Fruit fly (Drosophila melanogaster) Kc167 (cell line): ENCODE results near the gene Mtpalpha.

Experiments
- Myc ChIP-seq: fragments of >200 bp; optimal IDR thresholded peaks from 2 replicates; lab custom pipeline; 2017; ENCODE audit warnings: missing external identifiers
- Sin3A ChIP-seq: fragments of >200 bp; optimal IDR thresholded peaks from 2 replicates; lab custom pipeline; 2018; ENCODE audit warnings: missing external identifiers
- h ChIP-seq: fragments of >200 bp; optimal IDR thresholded peaks from 3 replicates; lab custom pipeline; 2018; ENCODE audit warnings: missing external identifiers
- insv ChIP-seq: fragments of >200 bp; optimal IDR thresholded peaks from 3 replicates; lab custom pipeline; 2018; ENCODE audit warnings: missing external identifiers
- psq ChIP-seq: fragments of >200 bp; optimal IDR thresholded peaks from 2 replicates; lab custom pipeline; 2017; ENCODE audit warnings: missing external identifiers
- ttk ChIP-seq: sonication (Bioruptor generic); optimal IDR thresholded peaks from 2 replicates; lab custom pipeline; 2017; ENCODE audit warnings: missing external identifiers

The Mtpalpha gene

dm6 chr2L:9612654-9613005, 36.1 kb upstream of the Mtpalpha start:
- TF ChIP-seq Myc (lab: Kevin White, UChicago) (no peak), ttk (lab: Kevin White, UChicago) (no peak), h (no peak), psq (lab: Kevin White, UChicago) (no peak), insv (lab: Kevin White, UChicago) (no peak), Sin3A (lab: Kevin White, UChicago) (no peak)

DNA sequence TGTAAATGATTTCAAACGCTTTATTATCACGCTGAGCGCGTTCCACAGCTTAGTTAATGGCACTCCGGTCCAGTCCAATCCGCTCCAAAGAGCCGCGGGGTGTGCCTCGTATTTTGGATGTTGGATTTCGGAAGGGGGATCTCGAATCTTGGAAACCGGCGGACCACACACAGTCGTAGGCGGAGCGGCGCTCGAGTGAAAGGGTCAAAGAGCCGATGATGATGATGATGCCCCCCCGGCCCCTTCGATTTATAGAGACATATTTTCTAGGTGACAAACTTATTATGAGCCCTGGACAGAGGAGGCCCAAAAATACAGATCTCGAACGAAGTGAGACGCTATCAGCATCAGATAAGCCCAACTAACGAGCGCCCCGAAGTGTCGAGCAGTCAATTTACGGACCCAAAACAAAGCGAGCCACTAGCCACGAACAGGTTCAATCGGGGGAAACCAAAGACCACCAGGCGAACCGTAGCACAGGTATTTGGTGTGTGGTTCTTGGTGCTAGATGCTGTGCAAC, 32.8 kb upstream of the Mtpalpha start:
- TF ChIP-seq insv (lab: Kevin White, UChicago) = no peak
- no peak for TF ChIP-seq h
- TF ChIP-seq ttk (lab: Kevin White, UChicago) = no peak
- no peak for TF ChIP-seq Myc (lab: Kevin White, UChicago)
- TF ChIP-seq Sin3A (lab: Kevin White, UChicago) = no peak
- no peak for TF ChIP-seq psq (lab: Kevin White, UChicago)

DNA sequence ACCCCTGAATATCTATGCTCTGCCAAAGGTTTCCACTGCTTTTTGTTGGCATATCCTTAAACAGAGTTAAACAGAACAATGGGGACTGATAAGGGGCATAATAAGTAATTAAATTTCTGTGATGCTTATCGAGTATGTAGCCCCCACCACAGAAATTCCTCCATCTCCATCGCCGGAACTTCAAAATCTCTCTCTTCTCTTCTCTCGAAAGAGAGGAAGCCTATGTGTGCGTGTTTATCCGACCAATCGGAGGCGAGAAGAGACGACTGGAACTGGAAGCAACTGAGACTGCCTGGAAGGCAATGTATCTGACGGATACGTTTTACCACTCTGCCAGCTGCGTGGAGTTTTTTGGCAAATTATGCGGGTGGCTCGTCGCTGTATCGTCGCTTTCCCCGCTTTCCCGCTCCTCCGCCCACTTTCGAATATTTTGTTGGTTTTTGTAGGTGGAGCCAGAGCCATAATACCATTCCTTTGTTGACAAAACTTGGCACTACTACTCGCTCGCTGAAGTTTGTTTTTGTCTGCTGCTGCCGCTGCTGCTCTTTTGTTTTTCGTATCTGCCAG, 31.5 kb upstream of the Mtpalpha start, which contains the start of gene gcm2:
TSS of gene gcm2 (plus strand) at position 566 of the 567 bp plus-strand sequence.
- TF ChIP-seq ttk (lab: Kevin White, UChicago) = no peak

DNA sequence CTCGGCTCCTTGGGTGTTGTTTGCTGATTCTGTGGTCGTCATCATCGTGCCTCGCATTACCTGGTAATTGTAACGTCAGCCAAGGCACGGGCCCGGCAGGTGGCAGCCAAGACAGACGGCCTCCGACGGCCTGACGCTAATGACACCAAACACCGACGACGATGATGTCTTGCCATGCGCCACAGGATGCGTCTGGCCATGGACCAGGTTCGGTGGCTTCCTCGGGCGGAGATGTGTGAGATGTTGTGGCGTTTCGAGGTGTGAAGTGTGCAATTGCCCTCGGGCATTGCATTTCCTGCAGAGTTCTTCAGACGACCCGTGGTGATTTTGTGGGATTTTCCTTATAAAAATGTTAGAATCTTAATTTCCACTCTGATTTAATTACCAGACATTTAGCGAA, 25.5 kb upstream of the Mtpalpha start:
- no peak for TF ChIP-seq Sin3A (lab: Kevin White, UChicago)
- no peak for TF ChIP-seq insv (lab: Kevin White, UChicago)
- no peak for TF ChIP-seq ttk (lab: Kevin White, UChicago)
- TF ChIP-seq Myc (lab: Kevin White, UChicago) = no peak
- TF ChIP-seq psq (lab: Kevin White, UChicago) = no peak
- no peak for TF ChIP-seq h

- TF ChIP-seq h (no peak), psq (lab: Kevin White, UChicago) (no peak), insv (lab: Kevin White, UChicago) (no peak), Sin3A (lab: Kevin White, UChicago) (no peak), Myc (lab: Kevin White, UChicago) (no peak), ttk (lab: Kevin White, UChicago) (no peak)
These were observed 24.7 kb upstream of the Mtpalpha start for dm6 chr2L:9601220-9601619.

dm6 chr2L:9600772-9601171, 24.2 kb upstream of the Mtpalpha start, which contains the start of gene CG4382:
TSS of gene CG4382 (minus strand) at chr2L:9600872.
- TF ChIP-seq Myc (lab: Kevin White, UChicago) (no peak), insv (lab: Kevin White, UChicago) (no peak), Sin3A (lab: Kevin White, UChicago) (no peak), ttk (lab: Kevin White, UChicago) (no peak), psq (lab: Kevin White, UChicago) (no peak), h (no peak)

DNA sequence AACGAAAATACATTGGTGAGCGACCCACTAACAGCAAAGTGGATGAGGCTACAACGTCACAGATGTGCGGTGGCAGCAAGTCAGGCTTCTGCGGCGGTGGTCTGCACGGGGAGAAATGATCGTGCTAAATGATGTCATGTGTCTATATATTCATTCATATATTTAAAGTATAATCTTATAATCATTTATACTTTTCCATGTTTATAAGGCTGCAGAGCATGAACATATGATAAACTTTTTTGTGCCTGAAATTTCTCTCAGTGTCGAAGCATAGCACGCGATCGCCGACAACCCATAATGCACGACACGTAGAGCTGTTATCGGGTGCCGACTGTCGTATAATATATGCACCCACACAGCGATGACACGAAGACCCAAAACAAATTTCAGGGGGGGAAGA, 21.8 kb upstream of the Mtpalpha start:
- TF ChIP-seq insv (lab: Kevin White, UChicago) = no peak
- TF ChIP-seq Sin3A (lab: Kevin White, UChicago) = no peak
- TF ChIP-seq psq (lab: Kevin White, UChicago) = no peak
- no peak for TF ChIP-seq Myc (lab: Kevin White, UChicago)
- no peak for TF ChIP-seq h
- no peak for TF ChIP-seq ttk (lab: Kevin White, UChicago)

DNA sequence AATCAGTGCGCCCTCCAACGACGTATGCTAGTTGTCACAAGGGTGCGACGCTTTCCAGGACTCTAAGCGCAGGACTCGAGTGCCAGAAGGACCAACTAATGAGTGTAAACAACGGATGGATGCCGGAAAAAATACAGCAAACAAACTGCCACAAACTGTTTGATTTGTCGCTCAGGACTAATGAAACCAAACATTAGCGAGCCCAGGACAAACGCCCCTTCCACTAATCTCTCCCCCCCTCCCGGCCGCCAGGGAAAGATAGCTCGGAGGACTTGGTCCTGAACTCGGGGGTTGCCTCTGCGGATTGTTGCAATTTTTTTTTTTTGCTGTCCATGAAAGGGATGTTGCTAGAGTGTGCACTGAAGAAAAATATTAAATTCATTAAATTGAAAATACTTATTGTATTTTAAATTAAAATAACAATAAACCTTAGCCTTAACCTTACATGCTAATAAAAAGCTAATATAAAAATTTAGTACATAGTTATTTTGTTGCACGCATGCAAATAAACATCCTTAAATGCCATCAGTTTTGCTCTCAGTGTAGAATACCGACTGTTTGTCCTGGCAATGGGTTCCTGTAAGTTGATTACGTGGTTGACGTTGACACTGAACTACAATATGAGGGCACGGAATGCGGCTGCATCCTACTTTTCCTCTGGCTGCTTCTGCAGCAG, 18.2 kb upstream of the Mtpalpha start:
- TF ChIP-seq h = no peak
- TF ChIP-seq ttk (lab: Kevin White, UChicago) = no peak
- no peak for TF ChIP-seq Sin3A (lab: Kevin White, UChicago)
- TF ChIP-seq insv (lab: Kevin White, UChicago) = no peak
- TF ChIP-seq psq (lab: Kevin White, UChicago) = no peak
- no peak for TF ChIP-seq Myc (lab: Kevin White, UChicago)

dm6 chr2L:9591146-9591545, 14.6 kb upstream of the Mtpalpha start:
- TF ChIP-seq psq (lab: Kevin White, UChicago) (no peak), insv (lab: Kevin White, UChicago) (no peak), Sin3A (lab: Kevin White, UChicago) (no peak), Myc (lab: Kevin White, UChicago) (no peak), ttk (lab: Kevin White, UChicago) (no peak), h (no peak)

DNA sequence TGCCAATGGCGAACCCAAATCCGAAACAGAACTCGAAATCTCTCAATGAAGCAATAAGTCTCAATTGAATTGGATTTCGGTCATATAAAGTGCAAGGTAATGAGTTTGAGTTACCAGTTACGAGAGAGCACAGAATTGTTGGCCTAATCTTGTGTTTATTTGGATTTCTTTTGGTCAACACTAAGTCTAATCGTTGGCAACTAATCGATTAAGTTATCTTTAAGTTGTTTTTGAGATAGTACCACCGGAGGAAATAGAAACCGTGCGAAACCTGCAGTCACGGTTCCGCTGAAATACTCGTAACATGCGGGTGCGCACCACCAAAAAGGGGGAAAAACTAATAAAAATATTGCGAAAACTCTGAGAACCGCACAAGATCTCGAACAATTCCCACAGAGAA, 12.6 kb upstream of the Mtpalpha start, which contains the start of gene CG3841:
TSS of gene CG3841 (plus strand) at position 301 of the 400 bp plus-strand sequence.
- TF ChIP-seq ttk (lab: Kevin White, UChicago) = no peak
- no peak for TF ChIP-seq psq (lab: Kevin White, UChicago)
- TF ChIP-seq Sin3A (lab: Kevin White, UChicago) = no peak
- TF ChIP-seq insv (lab: Kevin White, UChicago) = no peak
- TF ChIP-seq h = no peak
- TF ChIP-seq Myc (lab: Kevin White, UChicago) = no peak

- TF ChIP-seq psq (lab: Kevin White, UChicago) (no peak), Sin3A (lab: Kevin White, UChicago) (no peak), ttk (lab: Kevin White, UChicago) (no peak), insv (lab: Kevin White, UChicago) (no peak), Myc (lab: Kevin White, UChicago) (no peak)
These were observed 9.4 kb upstream of the Mtpalpha start for dm6 chr2L:9585942-9586341.
